Fruit fly (Drosophila melanogaster): Measurements from ENCODE around the gene Mis12.

Mis12 gene

dm6 chr3L:7002355-7002754 lies 33.5 kb upstream of the Mis12 start:
- TF ChIP-seq vri (GFP tag; optimal IDR thresholded peaks at IDR 0.05) (no peak), svp (GFP tag) (peak; percentile 74), Lpt (GFP tag; optimal IDR thresholded peaks at IDR 0.05) (no peak)

dm6 chr3L:7001855-7002254 lies 33.0 kb upstream of the Mis12 start:
- no peak for TF ChIP-seq Smox (GFP tag; optimal IDR thresholded peaks at IDR 0.05)
- TF ChIP-seq CG10631 (GFP tag; optimal IDR thresholded peaks at IDR 0.05) = peak; percentile 50
- TF ChIP-seq CG9139 (GFP tag; optimal IDR thresholded peaks at IDR 0.05) = no peak
- TF ChIP-seq salr (GFP tag; optimal IDR thresholded peaks at IDR 0.05) = no peak
- no peak for TF ChIP-seq CG6276 (GFP tag; optimal IDR thresholded peaks at IDR 0.05)
- TF ChIP-seq CG8632 (GFP tag; optimal IDR thresholded peaks at IDR 0.05) = no peak
- TF ChIP-seq CG10669 (GFP tag; optimal IDR thresholded peaks at IDR 0.05) = peak; percentile 11
- TF ChIP-seq CG7368 (GFP tag; optimal IDR thresholded peaks at IDR 0.05) = no peak
- no peak for TF ChIP-seq lz (GFP tag; optimal IDR thresholded peaks at IDR 0.05)
- TF ChIP-seq Sox102F (GFP tag; optimal IDR thresholded peaks at IDR 0.05) = no peak
- TF ChIP-seq CG3919 (GFP tag; optimal IDR thresholded peaks at IDR 0.05) = peak; percentile 6
- TF ChIP-seq CG6163 (GFP tag; IDR thresholded peaks at IDR 0.05) = peak; percentile 47; the same call in 1 of the 3 replicates
- TF ChIP-seq OdsH (GFP tag; optimal IDR thresholded peaks at IDR 0.05) = peak; percentile 2
- TF ChIP-seq CG1621 (tag; optimal IDR thresholded peaks at IDR 0.05) = no peak
- peak; percentile 77 for TF ChIP-seq Eip78C (GFP tag)
- TF ChIP-seq Ets96B (tag; optimal IDR thresholded peaks at IDR 0.05) = no peak
- no peak for TF ChIP-seq CG31627 (GFP tag; optimal IDR thresholded peaks at IDR 0.05)
- TF ChIP-seq pdm3 (GFP tag; optimal IDR thresholded peaks at IDR 0.05) = no peak
- TF ChIP-seq Sox15 (GFP tag; optimal IDR thresholded peaks at IDR 0.05) = no peak
- TF ChIP-seq CG11762 (GFP tag; optimal IDR thresholded peaks at IDR 0.05; ENCODE audit: insufficient read depth) = no peak
- TF ChIP-seq CG6854 (GFP tag; optimal IDR thresholded peaks at IDR 0.05) = no peak
- TF ChIP-seq cyc (GFP tag; optimal IDR thresholded peaks at IDR 0.05) = no peak
- peak; percentile 69; the same call in 2 of the 3 replicates for TF ChIP-seq eg (GFP tag; IDR thresholded peaks at IDR 0.05)
- no peak for TF ChIP-seq CG16779 (tag; optimal IDR thresholded peaks at IDR 0.05)
- no peak for TF ChIP-seq Eip93F (GFP tag; optimal IDR thresholded peaks at IDR 0.05)
- TF ChIP-seq CG34406 (GFP tag; optimal IDR thresholded peaks at IDR 0.05) = no peak
- TF ChIP-seq CG8119 (GFP tag; IDR thresholded peaks at IDR 0.05) = 0 out of 3 replicates have a peak, but pooled peaks have one; percentile 20
- TF ChIP-seq CG4318 (GFP tag; optimal IDR thresholded peaks at IDR 0.05) = no peak
- TF ChIP-seq CG3032 (tag; optimal IDR thresholded peaks at IDR 0.05) = peak; percentile 42
- peak; percentile 30 for TF ChIP-seq Hr4 (GFP tag; optimal IDR thresholded peaks at IDR 0.05)
- peak; percentile 10 for TF ChIP-seq CG32006 (GFP tag; optimal IDR thresholded peaks at IDR 0.05)
- TF ChIP-seq CG15336 (GFP tag; IDR thresholded peaks at IDR 0.05) = no peak
- peak; percentile 9 for TF ChIP-seq esn (GFP tag; optimal IDR thresholded peaks at IDR 0.05)
- no peak for TF ChIP-seq Gug (GFP tag; IDR thresholded peaks at IDR 0.05)
- TF ChIP-seq svp (GFP tag) = no peak
- TF ChIP-seq CG11902 (GFP tag; optimal IDR thresholded peaks at IDR 0.05) = no peak
- no peak for TF ChIP-seq CG11294 (GFP tag; IDR thresholded peaks at IDR 0.05)
- TF ChIP-seq fd85E (GFP tag; optimal IDR thresholded peaks at IDR 0.05) = no peak
- TF ChIP-seq dac (GFP tag; optimal IDR thresholded peaks at IDR 0.05) = no peak
- no peak for TF ChIP-seq CG8319 (GFP tag; optimal IDR thresholded peaks at IDR 0.05)
- TF ChIP-seq Blimp-1 (GFP tag; optimal IDR thresholded peaks at IDR 0.05) = no peak
- TF ChIP-seq achi (GFP tag; optimal IDR thresholded peaks at IDR 0.05) = no peak
- peak; percentile 4 for TF ChIP-seq Eip75B (GFP tag; optimal IDR thresholded peaks at IDR 0.05)
- no peak for TF ChIP-seq net (GFP tag; optimal IDR thresholded peaks at IDR 0.05)
- no peak for TF ChIP-seq Lpt (GFP tag; optimal IDR thresholded peaks at IDR 0.05)
- no peak for TF ChIP-seq Met (GFP tag; optimal IDR thresholded peaks at IDR 0.05)
- TF ChIP-seq spab (GFP tag; optimal IDR thresholded peaks at IDR 0.05) = no peak
- TF ChIP-seq vri (GFP tag; optimal IDR thresholded peaks at IDR 0.05) = no peak
- no peak for TF ChIP-seq topi (GFP tag; optimal IDR thresholded peaks at IDR 0.05)
- no peak for TF ChIP-seq fd59A (GFP tag; optimal IDR thresholded peaks at IDR 0.05)
- TF ChIP-seq acj6 (GFP tag; optimal IDR thresholded peaks at IDR 0.05) = no peak

Data from whole organism, prepupa.